Worm (Caenorhabditis elegans) whole organism, young adult: Measurements from ENCODE around the gene dyf-2.

Experiments used
- D2030.7 ChIP-seq: fragments of 200-800 bp; sonication (Bioruptor generic); IDR thresholded peaks from 2 replicates; pipeline ENCODE4 v1.3.6; 2022; ENCODE audit warnings: missing genetic modification reagents, missing genetic modification characterization, missing compliant biosample characterization
- Y95B8A.8 ChIP-seq: fragments of 200-800 bp; sonication (Bioruptor generic); IDR thresholded peaks from 2 replicates; pipeline ENCODE4 v1.3.6; 2022; ENCODE audit warnings: missing genetic modification reagents, missing genetic modification characterization, missing compliant biosample characterization
- ama-1 ChIP-seq, 3 experiments: fragments of 150-350 bp in 1 of 3; sonication (generic microtip) in 2 of 3; optimal IDR thresholded peaks; 2 replicates each; lab custom pipeline; 2014 to 2018; ENCODE audit warnings: missing biosample characterization in 2 of 3, missing genetic modification characterization in 2 of 3, missing genetic modification reagents in 2 of 3
- athp-1 ChIP-seq: sonication (generic microtip); optimal IDR thresholded peaks from 2 replicates; lab custom pipeline; 2017; ENCODE audit warnings: mild to moderate bottlenecking, missing genetic modification characterization, missing compliant biosample characterization
- ceh-27 ChIP-seq: fragments of 200-800 bp; sonication (Bioruptor generic); optimal IDR thresholded peaks from 2 replicates; lab custom pipeline; 2018; ENCODE audit warnings: mild to moderate bottlenecking, missing genetic modification characterization, moderate library complexity, missing compliant biosample characterization
- hmg-1.2 ChIP-seq: fragments of 200-800 bp; sonication (Bioruptor generic); IDR thresholded peaks from 2 replicates; pipeline ENCODE4 v1.3.6; 2022; ENCODE audit warnings: missing genetic modification reagents, missing genetic modification characterization, missing compliant biosample characterization
- nhr-80 ChIP-seq: sonication (generic microtip); optimal IDR thresholded peaks from 2 replicates; lab custom pipeline; 2016; ENCODE audit warnings: missing genetic modification characterization, missing compliant biosample characterization
- nhr-90 ChIP-seq: sonication (generic microtip); optimal IDR thresholded peaks from 2 replicates; lab custom pipeline; 2016; ENCODE audit warnings: missing genotype, mild to moderate bottlenecking, missing genetic modification characterization, missing compliant biosample characterization
- unc-130 ChIP-seq: sonication (generic microtip); optimal IDR thresholded peaks from 2 replicates; lab custom pipeline; 2016; ENCODE audit warnings: missing genetic modification reagents, missing genetic modification characterization, missing compliant biosample characterization
- zim-3 ChIP-seq: sonication (generic microtip); optimal IDR thresholded peaks from 2 replicates; lab custom pipeline; 2017; ENCODE audit warnings: mild to moderate bottlenecking, missing genetic modification characterization, moderate library complexity, missing compliant biosample characterization

DNA sequence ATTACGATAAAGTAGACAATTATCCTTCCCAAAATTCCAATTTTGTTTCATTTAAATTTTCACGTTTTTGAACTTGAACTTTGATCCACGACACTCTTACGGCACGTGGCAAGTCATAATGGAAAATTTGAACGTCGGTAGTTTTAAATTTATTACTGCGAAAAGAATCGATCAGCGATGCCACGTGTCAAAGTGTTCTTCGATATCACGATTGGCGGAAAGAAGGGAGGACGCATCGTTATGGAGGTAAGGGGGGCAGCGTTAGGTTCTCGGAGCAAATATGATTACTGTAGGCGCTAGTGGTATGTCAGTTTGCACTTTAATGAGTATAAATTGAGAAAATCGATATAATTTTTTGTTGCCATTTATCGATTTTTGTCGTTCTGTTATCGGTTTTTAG is 6.3 kb upstream of the dyf-2 start, which contains the start of gene cyn-2:
- TF ChIP-seq nhr-80 (no peak), Y95B8A.8 (GFP tag; lab: Robert Waterston, UW) (no peak), hmg-1.2 (GFP tag; lab: Robert Waterston, UW) (no peak), athp-1 (tag; lab: Kevin White, UChicago) (peak; percentile 36), ceh-27 (no peak), D2030.7 (GFP tag; lab: Robert Waterston, UW) (peak; percentile 25; the same call in 1 of the 2 replicates), ama-1 (optimal IDR thresholded peaks at IDR 0.05; lab: Kevin White, UChicago) (no peak), ama-1 (GFP tag; optimal IDR thresholded peaks at IDR 0.05; lab: Kevin White, UChicago) (no peak), unc-130 (GFP tag; lab: Kevin White, UChicago) (no peak), nhr-90 (no peak), zim-3 (tag; lab: Kevin White, UChicago) (no peak)
